Worm (Caenorhabditis elegans): Measurements from ENCODE around the gene C24A8.5.

- TF ChIP-seq nhr-71 (tag; optimal IDR thresholded peaks at IDR 0.05) (no peak), xbp-1 (tag; optimal IDR thresholded peaks at IDR 0.05) (no peak), nhr-12 (tag; optimal IDR thresholded peaks at IDR 0.05) (no peak), lin-13 (GFP tag; optimal IDR thresholded peaks at IDR 0.05) (no peak), tbx-2 (tag; optimal IDR thresholded peaks at IDR 0.05) (no peak), snpc-4 (tag; optimal IDR thresholded peaks at IDR 0.05) (no peak), blmp-1 (tag; optimal IDR thresholded peaks at IDR 0.05) (no peak), nhr-237 (tag; optimal IDR thresholded peaks at IDR 0.05) (no peak), lsy-2 (tag; optimal IDR thresholded peaks at IDR 0.05) (no peak), aha-1 (tag; optimal IDR thresholded peaks at IDR 0.05) (no peak), lin-39 (tag; optimal IDR thresholded peaks at IDR 0.05) (no peak), nhr-76 (tag; optimal IDR thresholded peaks at IDR 0.05) (no peak)
Measured at ce11 chrX:4368800-4369199, 40.1 kb upstream of the C24A8.5 start, which contains the start of gene R160.4.

Data from whole organism, L1 larva.